Worm (Caenorhabditis elegans) whole organism, dauer: ENCODE results near the gene clc-8.
"Not testable (repeated sequence)": the region's sequence is repeated elsewhere in the genome, so short reads cannot be mapped to it uniquely, and the experiment has no call there.

ENCODE experiments used
- unc-62 ChIP-seq: sonication (generic microtip); optimal IDR thresholded peaks from 2 replicates; lab custom pipeline; 2017; ENCODE audit warnings: missing biosample characterization, missing genetic modification reagents, missing genetic modification characterization

The clc-8 gene

DNA sequence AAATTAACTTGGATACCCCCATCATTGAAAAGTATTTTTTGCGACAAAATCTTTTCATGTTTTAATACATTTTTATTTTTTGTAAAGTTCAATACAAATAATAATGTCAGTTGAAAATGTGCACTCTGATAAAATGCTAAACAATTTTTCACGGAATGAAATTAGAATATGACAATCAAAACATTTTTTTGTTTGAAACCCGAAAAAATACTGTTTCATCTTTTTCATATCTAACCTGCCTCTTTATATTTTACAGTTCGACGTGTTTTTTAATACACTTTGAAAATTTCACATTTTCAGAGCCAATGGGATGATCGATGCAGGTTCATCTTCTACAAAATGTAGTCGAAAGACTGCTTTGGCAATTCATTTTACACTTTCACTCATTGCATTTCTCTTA lies at the start of gene clc-8:
Gene clc-8 (plus strand): TSS at position 301 of the 400 bp plus-strand sequence.
- TF ChIP-seq unc-62 (GFP tag; lab: Kevin White, UChicago), result no peak

DNA sequence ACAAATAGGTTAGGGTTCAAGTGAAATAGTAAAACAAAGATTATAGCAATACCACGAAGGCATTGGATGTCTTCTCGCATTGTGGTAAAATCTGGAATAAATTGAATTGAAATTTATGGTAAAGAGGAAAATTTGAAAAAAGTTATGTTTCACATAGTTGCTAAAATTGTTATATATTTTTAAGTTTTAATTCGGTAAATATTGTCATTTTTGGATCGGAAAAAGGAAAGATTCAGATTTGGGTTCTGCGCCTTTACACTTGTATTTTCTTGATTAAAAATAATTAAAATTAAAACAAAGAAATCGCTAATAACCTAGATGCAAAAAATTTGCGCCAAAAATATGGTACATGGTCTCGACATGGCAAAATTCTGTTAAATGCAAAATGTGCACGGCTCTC lies 43.3 kb upstream of the clc-8 start, which contains the start of gene oac-56:
Gene oac-56 (minus strand): TSS at position 101 of the 400 bp plus-strand sequence.
- no peak for TF ChIP-seq unc-62 (GFP tag; lab: Kevin White, UChicago)

DNA sequence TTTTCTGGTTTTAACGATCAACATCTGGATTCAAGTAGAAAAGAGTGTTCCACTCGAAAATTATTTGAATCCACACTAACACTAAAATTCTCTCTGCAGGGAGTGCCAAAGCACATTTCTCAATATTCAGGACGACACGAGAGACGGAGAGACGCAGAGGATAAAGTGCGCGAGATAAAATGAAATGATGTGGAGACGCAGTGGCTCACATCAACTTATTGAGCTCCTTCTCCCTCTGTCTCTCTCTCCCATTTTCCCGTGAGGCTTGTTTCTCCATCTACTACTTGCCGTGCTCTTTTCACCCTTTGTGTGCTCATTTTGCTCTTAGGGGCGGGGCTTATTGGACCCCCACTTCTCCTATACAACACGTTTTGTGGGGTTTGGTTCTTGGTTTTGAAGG lies 37.8 kb upstream of the clc-8 start:
- TF ChIP-seq unc-62 (GFP tag; lab: Kevin White, UChicago), result no peak

DNA sequence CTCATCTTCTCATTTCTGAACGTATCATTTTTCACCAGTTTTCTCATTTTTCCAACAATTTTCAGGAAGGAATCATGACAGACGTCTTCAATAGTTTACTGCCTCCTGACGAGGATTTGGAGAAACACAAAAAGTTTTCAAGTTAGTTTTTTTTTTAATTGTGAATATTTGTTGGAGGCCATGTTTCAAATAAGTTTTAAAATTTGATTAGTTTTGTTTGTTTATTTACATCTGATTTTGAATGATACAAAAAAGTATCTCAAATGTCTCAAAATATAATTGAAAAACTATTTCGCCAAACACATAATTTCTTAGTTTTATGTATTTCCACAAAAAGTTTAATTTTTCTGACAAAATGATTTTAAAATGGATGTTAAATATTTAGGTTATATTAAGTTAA lies 32.7 kb upstream of the clc-8 start, which contains the start of gene ssu-2:
Gene ssu-2 (plus strand): TSS at position 59 of the 400 bp plus-strand sequence.
- no peak for TF ChIP-seq unc-62 (GFP tag; lab: Kevin White, UChicago)

DNA sequence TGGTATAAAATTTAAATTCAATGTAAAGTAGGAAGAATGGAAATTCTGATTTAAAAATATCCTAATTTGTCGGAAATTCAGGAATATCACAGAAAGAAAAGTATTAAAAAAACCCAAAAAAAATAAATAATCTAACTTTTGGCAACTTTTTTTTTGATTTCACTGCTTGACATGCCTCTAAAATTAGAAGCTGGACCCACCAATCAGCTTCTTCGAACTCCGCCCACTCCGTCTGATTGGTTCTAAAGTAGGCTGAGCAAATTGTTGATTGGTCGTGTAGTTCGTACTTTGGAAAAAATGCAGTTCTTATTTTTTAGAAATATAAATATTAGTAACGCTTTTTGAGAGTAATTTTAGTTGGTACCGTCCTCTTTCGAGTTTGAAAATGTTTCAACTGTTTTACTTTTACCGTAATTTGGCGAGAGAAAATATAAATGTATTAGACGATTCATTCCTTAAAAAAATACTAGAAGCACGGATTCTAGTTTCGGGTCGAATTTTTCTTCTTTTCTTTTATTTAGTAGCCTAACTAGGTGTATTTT lies 28.0 kb upstream of the clc-8 start:
- TF ChIP-seq unc-62 (GFP tag; lab: Kevin White, UChicago), result no peak

DNA sequence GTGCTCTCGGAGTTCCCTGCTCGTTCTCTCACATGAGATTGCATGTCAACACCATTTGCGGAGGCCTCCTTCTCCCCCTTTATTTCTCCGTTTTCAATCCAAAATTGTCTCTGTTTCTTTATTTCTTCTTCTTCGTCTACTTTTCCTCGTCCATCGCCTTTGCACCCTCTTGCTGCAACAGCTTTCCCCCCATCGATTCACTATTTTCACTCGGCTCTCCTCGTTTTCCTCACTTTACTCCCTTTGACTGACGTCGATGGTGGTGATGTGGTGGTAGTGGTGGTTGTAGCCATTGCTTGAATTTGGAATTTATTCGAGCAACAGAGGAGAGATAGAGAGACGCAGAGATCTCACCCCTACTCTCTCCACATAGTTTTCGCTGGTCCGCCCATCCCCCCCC lies 22.3 kb upstream of the clc-8 start:
- TF ChIP-seq unc-62 (GFP tag; lab: Kevin White, UChicago), result no peak

DNA sequence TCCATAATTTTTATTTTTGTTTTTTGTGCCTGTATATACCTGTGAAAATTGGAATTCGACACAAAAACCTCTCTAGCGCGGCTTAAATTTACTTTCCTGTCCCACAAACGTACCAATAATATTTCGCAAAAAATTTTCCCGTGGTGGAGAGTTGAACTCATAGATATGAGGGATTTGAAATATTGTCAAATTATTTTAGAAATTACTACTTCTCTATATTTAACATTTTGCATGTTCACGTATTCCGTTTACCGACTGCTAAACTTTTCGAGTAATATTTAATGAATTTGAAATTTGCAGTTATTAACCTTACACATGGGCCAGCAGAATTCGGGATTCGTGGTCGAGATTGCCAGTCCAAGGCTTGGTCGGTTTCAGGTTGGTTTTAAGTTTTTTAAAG lies 20.1 kb upstream of the clc-8 start, which contains the start of gene Y67A10A.7:
Gene Y67A10A.7 (plus strand): TSS at position 301 of the 400 bp plus-strand sequence.
- not testable (repeated sequence) for TF ChIP-seq unc-62 (GFP tag; lab: Kevin White, UChicago)

DNA sequence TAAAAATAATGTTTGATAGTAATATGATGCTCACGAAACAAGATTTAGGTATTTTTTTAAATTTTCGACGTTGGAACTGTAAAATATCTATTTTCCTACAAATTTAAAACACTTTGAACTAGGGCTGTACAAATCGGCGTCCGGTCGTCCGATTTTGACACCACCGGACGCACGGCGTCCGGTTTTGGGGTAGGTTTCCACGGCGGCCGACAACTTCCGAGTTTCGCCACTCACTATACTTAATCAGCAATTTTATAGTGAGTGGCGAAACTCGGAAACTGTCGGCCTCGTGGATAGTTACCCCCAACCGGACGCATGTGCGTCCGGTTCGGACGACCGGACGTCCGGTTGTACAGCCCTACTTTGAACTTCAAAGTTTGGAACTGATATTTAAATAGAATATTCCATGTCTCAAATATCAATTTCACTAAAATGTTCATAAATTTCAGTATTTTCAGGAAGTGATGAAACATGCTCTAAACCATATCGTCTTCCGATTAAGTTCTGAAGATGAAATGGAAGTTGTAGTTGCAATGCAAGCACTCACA lies 16.6 kb upstream of the clc-8 start:
- no peak for TF ChIP-seq unc-62 (GFP tag; lab: Kevin White, UChicago)

DNA sequence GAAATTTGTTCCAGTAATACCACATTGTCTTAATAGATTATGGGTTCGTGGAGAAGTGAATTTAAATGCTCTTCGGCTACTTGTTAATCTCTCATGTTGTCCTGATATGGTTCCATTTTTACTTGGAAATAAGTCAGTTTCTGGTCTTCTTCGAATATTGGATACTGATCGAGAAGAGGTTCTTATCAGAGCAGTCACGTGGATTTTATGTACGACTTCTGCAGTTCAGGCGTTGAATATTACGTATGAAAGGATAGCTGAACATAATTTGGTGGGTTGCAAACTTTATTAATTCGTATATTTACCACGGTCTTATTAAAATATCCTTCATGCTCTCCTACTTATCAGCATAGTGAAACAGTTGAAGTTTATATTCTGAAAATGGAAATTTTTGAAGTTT lies 16.1 kb upstream of the clc-8 start:
- no peak for TF ChIP-seq unc-62 (GFP tag; lab: Kevin White, UChicago)

DNA sequence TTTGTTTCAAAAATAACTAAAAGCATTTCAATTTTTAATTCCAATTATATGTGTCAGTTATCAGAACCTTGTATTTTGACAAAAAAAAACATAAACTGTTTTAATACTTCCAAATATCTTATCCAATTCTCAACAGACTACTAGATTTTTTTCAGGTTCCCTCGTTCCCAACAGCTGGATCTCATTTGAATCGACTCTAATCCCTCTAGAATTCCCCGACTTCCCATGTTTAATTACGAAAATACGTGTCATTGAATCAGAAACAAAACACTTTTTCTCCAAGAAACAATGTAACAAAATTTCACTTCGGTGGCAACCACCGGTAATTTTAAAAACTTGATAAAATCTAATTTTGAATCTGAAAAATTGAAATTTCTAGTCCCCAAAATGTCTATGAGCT lies 14.7 kb upstream of the clc-8 start:
- TF ChIP-seq unc-62 (GFP tag; lab: Kevin White, UChicago), result no peak

DNA sequence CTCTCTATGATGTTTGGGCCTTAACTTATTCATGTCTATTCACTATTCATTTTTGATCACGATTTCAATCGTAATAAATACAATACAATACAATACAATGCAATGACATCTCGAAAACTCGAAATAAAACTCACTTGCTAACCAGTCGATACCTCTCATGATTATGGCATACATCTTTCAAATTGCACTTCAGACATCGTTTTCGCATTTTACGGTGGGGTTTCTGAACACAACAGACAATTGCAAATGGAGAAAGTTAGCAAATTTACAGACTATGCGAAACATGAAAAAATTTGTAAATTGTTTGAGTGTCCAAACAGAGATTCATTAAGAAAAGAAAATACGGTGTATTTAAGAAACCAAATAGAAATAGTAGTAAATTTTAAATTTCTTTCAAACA lies 10.5 kb upstream of the clc-8 start, which contains the start of gene paqr-3:
Gene paqr-3 (minus strand): TSS at position 210 of the 400 bp plus-strand sequence.
- TF ChIP-seq unc-62 (GFP tag; lab: Kevin White, UChicago), result no peak

DNA sequence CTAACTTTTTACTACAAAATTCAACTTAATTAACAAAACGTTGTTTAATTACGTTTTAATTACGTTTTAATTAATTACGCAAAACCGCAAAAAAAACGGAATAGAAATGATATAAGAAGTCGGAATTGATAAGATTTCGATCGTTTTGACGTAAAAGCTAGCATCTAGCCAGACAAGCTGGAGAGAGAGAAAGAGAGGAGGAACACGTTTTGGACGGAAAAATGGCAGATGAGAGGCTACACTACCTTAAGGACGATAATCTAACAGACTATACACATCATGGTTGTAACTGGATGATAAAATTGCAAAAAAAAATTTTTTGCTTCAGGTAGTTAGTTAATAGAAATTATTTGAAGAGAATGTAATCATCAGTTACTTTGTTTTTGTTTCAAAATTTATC lies 9.7 kb upstream of the clc-8 start:
- TF ChIP-seq unc-62 (GFP tag; lab: Kevin White, UChicago), result no peak

DNA sequence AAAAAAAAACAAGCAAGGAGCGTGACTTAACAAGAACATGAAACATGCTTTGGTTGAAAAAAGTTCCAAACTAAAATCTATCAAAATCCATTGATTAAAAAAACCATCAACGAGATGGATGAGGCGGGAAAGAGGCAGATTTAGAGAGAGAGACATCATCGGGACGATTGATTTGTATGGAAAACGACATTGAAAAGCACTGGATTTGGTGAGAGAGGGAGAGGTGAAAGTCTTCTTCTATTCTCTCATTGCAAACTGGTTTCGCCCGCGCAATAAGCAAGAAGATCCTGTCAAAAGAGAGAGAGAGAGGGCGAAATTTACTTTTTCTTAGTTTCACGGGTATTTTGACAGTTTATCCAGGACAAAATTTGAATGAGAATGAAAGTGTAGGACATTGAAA lies 8.8 kb upstream of the clc-8 start:
- no peak for TF ChIP-seq unc-62 (GFP tag; lab: Kevin White, UChicago)

DNA sequence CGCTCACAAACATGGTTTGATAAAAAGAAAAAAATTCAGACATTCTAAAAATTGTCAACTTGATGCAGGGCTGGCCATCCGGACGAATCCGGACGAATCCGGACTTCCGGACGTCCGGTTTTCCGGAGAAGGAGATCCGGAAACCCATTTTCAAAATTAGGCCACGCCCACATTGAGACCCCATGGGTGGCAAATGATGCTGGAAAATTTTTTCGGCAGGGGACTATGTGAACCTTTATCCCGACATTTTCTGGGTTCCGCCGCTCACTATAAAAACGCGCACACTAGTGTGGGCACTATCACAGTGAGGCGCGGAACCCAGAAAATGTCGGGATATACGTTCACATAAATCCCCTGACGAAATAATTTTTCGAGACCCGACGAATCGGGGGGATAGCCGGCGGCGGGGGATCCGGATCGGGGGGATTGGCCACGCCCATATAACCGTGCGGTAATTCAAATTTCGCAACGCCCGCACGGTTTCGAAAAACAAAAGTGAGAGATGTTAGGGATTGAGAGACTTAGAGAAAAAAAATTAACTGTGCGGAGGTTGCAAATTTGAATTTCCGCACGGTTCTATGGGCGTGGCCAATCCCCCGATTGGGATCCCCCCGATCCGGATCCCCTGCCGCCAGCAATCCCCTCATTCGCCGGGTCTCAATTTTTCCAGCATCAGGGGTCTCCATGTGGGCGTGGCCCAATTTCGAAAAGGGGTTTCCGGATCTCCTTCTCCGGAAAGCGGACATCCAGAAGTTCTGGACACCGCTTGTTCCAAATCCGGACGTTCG lies 6.0 kb upstream of the clc-8 start:
- TF ChIP-seq unc-62 (GFP tag; lab: Kevin White, UChicago), result no peak

DNA sequence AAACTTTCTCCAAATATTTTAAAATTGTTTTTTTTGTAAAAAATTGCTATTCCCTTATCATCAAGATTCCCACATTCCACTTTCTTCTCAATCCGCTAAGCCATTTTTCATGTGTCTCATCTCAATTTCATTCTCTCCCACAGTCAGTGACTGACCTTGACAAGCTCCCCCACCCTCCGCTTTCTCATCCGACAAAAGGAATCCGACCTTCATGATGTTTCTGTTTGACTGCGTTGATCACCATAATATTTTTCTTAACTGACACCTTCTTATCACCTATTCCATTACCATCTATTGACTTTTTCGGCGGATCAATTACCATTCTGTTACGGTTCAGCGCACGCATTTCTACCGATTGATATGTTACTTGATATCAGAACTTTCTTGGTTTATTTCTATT lies 4.9 kb upstream of the clc-8 start:
- no peak for TF ChIP-seq unc-62 (GFP tag; lab: Kevin White, UChicago)

DNA sequence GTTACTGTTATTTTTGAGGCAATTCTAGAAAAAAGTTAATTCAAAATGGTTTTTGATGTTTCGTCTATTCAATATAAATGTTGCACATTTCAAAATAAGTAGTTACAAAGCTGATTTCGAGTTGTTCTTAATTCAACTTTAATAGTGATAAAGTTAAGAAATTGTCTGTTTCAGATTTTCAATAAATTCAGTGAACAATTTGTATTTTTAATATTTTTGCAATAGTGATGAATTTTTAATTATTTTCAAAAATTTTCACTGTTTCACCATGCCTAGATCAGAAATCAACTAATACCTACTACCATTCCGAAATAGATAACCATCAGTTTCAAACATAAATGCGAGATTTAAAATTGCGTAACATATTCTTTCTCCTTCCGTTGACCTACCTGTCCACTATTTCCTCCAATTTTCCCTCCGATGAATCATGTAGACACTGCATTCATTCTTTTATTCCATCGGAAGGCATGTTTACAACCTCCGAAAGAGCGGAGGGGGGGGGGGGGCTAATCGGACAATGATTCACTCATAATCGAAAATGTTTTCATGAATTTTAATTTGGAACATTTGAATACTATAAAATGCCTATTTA lies 3.8 kb upstream of the clc-8 start:
- TF ChIP-seq unc-62 (GFP tag; lab: Kevin White, UChicago), result no peak
